Worm (Caenorhabditis elegans) whole organism, young adult: ENCODE data around the gene Y51B9A.9.

Source experiments
- B0035.1 ChIP-seq: sonication (generic microtip); optimal IDR thresholded peaks from 2 replicates; lab custom pipeline; 2016; ENCODE audit warnings: missing genetic modification characterization, mild to moderate bottlenecking, missing compliant biosample characterization, missing genotype, missing genetic modification reagents
- F22D6.2 ChIP-seq: sonication (generic microtip); optimal IDR thresholded peaks from 2 replicates; lab custom pipeline; 2016; ENCODE audit warnings: mild to moderate bottlenecking, missing genetic modification characterization, missing compliant biosample characterization
- F23B12.7 ChIP-seq: sonication (generic microtip); optimal IDR thresholded peaks from 2 replicates; lab custom pipeline; 2017; ENCODE audit warnings: missing genetic modification characterization, mild to moderate bottlenecking, missing compliant biosample characterization, antibody characterized with exemption, moderate library complexity; ENCODE audit not compliant: insufficient read depth
- T26A5.8 ChIP-seq: sonication (generic microtip); optimal IDR thresholded peaks from 2 replicates; lab custom pipeline; 2016; ENCODE audit warnings: missing genetic modification characterization, missing compliant biosample characterization
- ZK185.1 ChIP-seq: sonication (generic microtip); optimal IDR thresholded peaks from 2 replicates; lab custom pipeline; 2016; ENCODE audit warnings: mild to moderate bottlenecking, missing genetic modification characterization, missing compliant biosample characterization; ENCODE audit not compliant: poor library complexity, severe bottlenecking
- ama-1 ChIP-seq, 3 experiments: fragments of 150-350 bp in 1 of 3; sonication (generic microtip) in 2 of 3; optimal IDR thresholded peaks; 2 replicates each; lab custom pipeline; 2014 to 2018; ENCODE audit warnings: missing biosample characterization in 2 of 3, missing genetic modification characterization in 2 of 3, missing genetic modification reagents in 2 of 3
- atf-7 ChIP-seq: sonication (generic microtip); optimal IDR thresholded peaks from 2 replicates; lab custom pipeline; 2017; ENCODE audit warnings: mild to moderate bottlenecking, missing genetic modification characterization, missing compliant biosample characterization
- athp-1 ChIP-seq: sonication (generic microtip); optimal IDR thresholded peaks from 2 replicates; lab custom pipeline; 2017; ENCODE audit warnings: mild to moderate bottlenecking, missing genetic modification characterization, missing compliant biosample characterization
- attf-3 ChIP-seq: fragments of 200-800 bp; sonication (Bioruptor generic); conservative IDR thresholded peaks from 2 replicates; pipeline ENCODE4 v1.3.6; 2022; ENCODE audit warnings: missing genetic modification reagents, missing genetic modification characterization, missing compliant biosample characterization
- attf-6 ChIP-seq: fragments of 200-800 bp; sonication (Bioruptor generic); IDR thresholded peaks from 2 replicates; pipeline ENCODE4 v1.3.6; 2022; ENCODE audit warnings: missing genetic modification reagents, missing genetic modification characterization, missing compliant biosample characterization
- bed-2 ChIP-seq: fragments of 200-800 bp; sonication (Bioruptor generic); IDR thresholded peaks from 2 replicates; pipeline ENCODE4 v1.3.6; 2022; ENCODE audit warnings: missing genetic modification reagents, missing genetic modification characterization, missing compliant biosample characterization
- dpl-1 ChIP-seq: fragments of 150-350 bp; optimal IDR thresholded peaks from 2 replicates; lab custom pipeline; 2014; ENCODE audit warnings: missing biosample characterization, missing genetic modification reagents, missing genetic modification characterization
- ets-4 ChIP-seq: fragments of 200-800 bp; sonication (Bioruptor generic); optimal IDR thresholded peaks from 2 replicates; lab custom pipeline; 2018; ENCODE audit warnings: mild to moderate bottlenecking, missing genetic modification characterization, missing compliant biosample characterization
- hmg-1.2 ChIP-seq: fragments of 200-800 bp; sonication (Bioruptor generic); IDR thresholded peaks from 2 replicates; pipeline ENCODE4 v1.3.6; 2022; ENCODE audit warnings: missing genetic modification reagents, missing genetic modification characterization, missing compliant biosample characterization
- hrde-1 ChIP-seq: sonication (generic microtip); optimal IDR thresholded peaks from 2 replicates; lab custom pipeline; 2016; ENCODE audit warnings: missing genetic modification characterization, mild to moderate bottlenecking, missing compliant biosample characterization, moderate library complexity, missing genotype, missing genetic modification reagents, borderline replicate concordance
- hsf-1 ChIP-seq: fragments of 200-800 bp; sonication (Bioruptor generic); IDR thresholded peaks from 2 replicates; pipeline ENCODE4 v1.3.6; 2022; ENCODE audit warnings: missing genetic modification reagents, missing genetic modification characterization, missing compliant biosample characterization
- lin-40 ChIP-seq: sonication (generic microtip); optimal IDR thresholded peaks from 2 replicates; lab custom pipeline; 2016; ENCODE audit warnings: missing genetic modification characterization, mild to moderate bottlenecking, missing compliant biosample characterization, missing genotype, missing genetic modification reagents
- lin-54 ChIP-seq: fragments of 200-800 bp; sonication (Bioruptor generic); optimal IDR thresholded peaks from 2 replicates; lab custom pipeline; 2018; ENCODE audit warnings: mild to moderate bottlenecking, missing genetic modification characterization, missing compliant biosample characterization
- lir-1 ChIP-seq: fragments of 200-800 bp; sonication (Bioruptor generic); conservative IDR thresholded peaks from 2 replicates; pipeline ENCODE4 v1.3.6; 2022; ENCODE audit warnings: missing genetic modification reagents, missing genetic modification characterization, missing compliant biosample characterization
- lsl-1 ChIP-seq: fragments of 200-800 bp; sonication (Bioruptor generic); optimal IDR thresholded peaks from 2 replicates; lab custom pipeline; 2018; ENCODE audit warnings: mild to moderate bottlenecking, missing genetic modification characterization, moderate library complexity, missing compliant biosample characterization
- madf-10 ChIP-seq: sonication (generic microtip); optimal IDR thresholded peaks from 2 replicates; lab custom pipeline; 2016; ENCODE audit warnings: mild to moderate bottlenecking, missing genetic modification characterization, missing compliant biosample characterization
- nhr-120 ChIP-seq: fragments of 200-800 bp; sonication (Bioruptor generic); IDR thresholded peaks from 2 replicates; pipeline ENCODE4 v1.3.6; 2022; ENCODE audit warnings: missing genetic modification characterization, missing compliant biosample characterization
- nhr-179 ChIP-seq: sonication (generic microtip); optimal IDR thresholded peaks from 2 replicates; lab custom pipeline; 2016; ENCODE audit warnings: mild to moderate bottlenecking, missing genetic modification characterization, missing compliant biosample characterization
- nhr-27 ChIP-seq: fragments of 200-800 bp; sonication (Bioruptor generic); optimal IDR thresholded peaks from 2 replicates; lab custom pipeline; 2018; ENCODE audit warnings: mild to moderate bottlenecking, missing genetic modification characterization, moderate library complexity, missing compliant biosample characterization
- nhr-80 ChIP-seq: sonication (generic microtip); optimal IDR thresholded peaks from 2 replicates; lab custom pipeline; 2016; ENCODE audit warnings: missing genetic modification characterization, missing compliant biosample characterization
- rec-8 ChIP-seq, 2 experiments: sonication (generic microtip); optimal IDR thresholded peaks; 2 replicates each; lab custom pipeline; 2016; ENCODE audit warnings: mild to moderate bottlenecking in 2 of 2, missing genetic modification characterization in 2 of 2, missing genetic modification reagents in 2 of 2, missing genotype in 2 of 2, missing biosample characterization in 1 of 2, missing compliant biosample characterization in 1 of 2, moderate library complexity in 1 of 2
- repo-1 ChIP-seq: sonication (generic microtip); optimal IDR thresholded peaks from 2 replicates; lab custom pipeline; 2017; ENCODE audit warnings: mild to moderate bottlenecking, missing genetic modification characterization, missing compliant biosample characterization
- sea-2 ChIP-seq: fragments of 200-800 bp; sonication (Bioruptor generic); IDR thresholded peaks from 2 replicates; pipeline ENCODE4 v1.3.6; 2022; ENCODE audit warnings: missing genetic modification characterization, missing compliant biosample characterization
- snpc-1.3 ChIP-seq: sonication (generic microtip); optimal IDR thresholded peaks from 2 replicates; lab custom pipeline; 2017; ENCODE audit warnings: missing genetic modification characterization, mild to moderate bottlenecking, missing compliant biosample characterization, antibody characterized with exemption, moderate library complexity, missing genotype, missing genetic modification reagents; ENCODE audit not compliant: insufficient read depth
- snpc-3.4 ChIP-seq: sonication (generic microtip); optimal IDR thresholded peaks from 2 replicates; lab custom pipeline; 2017; ENCODE audit warnings: missing genetic modification characterization, mild to moderate bottlenecking, missing compliant biosample characterization, antibody characterized with exemption, moderate library complexity, missing genotype, missing genetic modification reagents
- tbp1 ChIP-seq: fragments of 200-800 bp; sonication (Bioruptor generic); optimal IDR thresholded peaks from 2 replicates; lab custom pipeline; 2018; ENCODE audit warnings: mild to moderate bottlenecking, missing genetic modification characterization, missing compliant biosample characterization
- tlf-1 ChIP-seq: fragments of 200-800 bp; sonication (Bioruptor generic); optimal IDR thresholded peaks from 2 replicates; lab custom pipeline; 2018; ENCODE audit warnings: mild to moderate bottlenecking, missing genetic modification characterization, missing compliant biosample characterization
- ztf-26 ChIP-seq: sonication (generic microtip); optimal IDR thresholded peaks from 2 replicates; lab custom pipeline; 2017; ENCODE audit warnings: missing genetic modification characterization, missing compliant biosample characterization
- ztf-3 ChIP-seq: fragments of 200-800 bp; sonication (Bioruptor generic); optimal IDR thresholded peaks from 2 replicates; lab custom pipeline; 2018; ENCODE audit warnings: mild to moderate bottlenecking, missing genetic modification characterization, missing compliant biosample characterization

Gene Y51B9A.9

DNA sequence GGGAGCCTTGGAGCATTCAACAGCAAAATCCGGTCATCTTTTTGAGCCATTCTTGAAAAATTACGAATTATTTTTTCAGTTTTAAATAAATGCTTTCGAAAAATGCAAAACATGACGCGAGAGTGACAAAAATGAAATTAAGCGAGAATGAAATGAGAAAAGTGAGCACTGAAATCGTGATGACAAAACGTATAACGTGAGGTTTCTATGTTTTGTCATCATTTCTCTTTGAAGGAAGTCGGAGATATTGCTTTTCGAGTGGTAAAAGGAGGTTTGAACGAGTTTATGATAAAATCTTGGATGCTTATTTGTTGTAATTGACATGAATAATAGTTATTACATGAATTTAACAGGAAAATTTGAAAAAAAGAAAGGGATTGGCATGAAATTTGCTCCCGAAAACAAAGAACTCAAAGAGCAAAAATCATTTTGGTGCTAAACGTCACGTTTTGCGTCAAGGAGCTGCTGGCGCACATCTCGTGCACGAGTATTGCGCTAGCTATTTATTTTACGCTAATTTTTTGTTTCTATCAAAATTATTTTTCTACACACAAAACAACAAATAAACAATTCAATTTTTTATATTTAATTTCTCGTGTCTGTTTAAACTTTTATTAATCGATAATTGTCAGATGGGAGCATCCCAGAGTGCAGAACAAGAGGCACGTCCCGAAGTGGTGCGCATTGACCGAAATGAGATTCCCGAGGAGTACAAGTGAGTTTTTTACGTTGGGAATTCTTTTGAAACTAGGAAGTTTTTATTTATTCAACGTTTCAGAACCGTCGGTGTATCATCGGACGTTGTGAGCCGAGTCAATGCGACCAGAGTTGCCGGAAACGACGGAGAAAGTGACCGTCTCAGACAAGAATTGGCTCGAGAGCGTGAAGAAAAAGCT is 19.2 kb upstream of the Y51B9A.9 start, which contains the start of the genes gss-1 and chch-3 (continued):
- TF ChIP-seq T26A5.8 (no peak), ztf-3 (GFP tag; lab: Kevin White, UChicago) (no peak), lsl-1 (GFP tag; lab: Kevin White, UChicago) (peak; percentile 22), F22D6.2 (no peak), tbp1 (peak; percentile 30), ztf-26 (tag; lab: Kevin White, UChicago) (no peak), ets-4 (GFP tag; lab: Kevin White, UChicago) (no peak), repo-1 (tag; lab: Kevin White, UChicago) (no peak)

ce11 chrII:9412086-9412608 is 14.8 kb upstream of the Y51B9A.9 start, which contains the start of gene arrd-3:
Gene arrd-3, plus strand, starts transcription at chrII:9412558.
- TF ChIP-seq ztf-26 (tag; lab: Kevin White, UChicago) (no peak), ama-1 (optimal IDR thresholded peaks at IDR 0.05; lab: Kevin White, UChicago) (no peak), ama-1 (GFP tag; optimal IDR thresholded peaks at IDR 0.05; lab: Kevin White, UChicago) (no peak), hsf-1 (no peak), athp-1 (tag; lab: Kevin White, UChicago) (no peak), nhr-80 (tag; lab: Kevin White, UChicago) (peak; percentile 49), snpc-3.4 (no peak), nhr-27 (no peak), atf-7 (tag; lab: Kevin White, UChicago) (no peak)
- TF ChIP-seq, all 124 proteins: peak for 1

ce11 chrII:9411497-9411896 is 14.1 kb upstream of the Y51B9A.9 start, which contains the start of gene M176.9:
Gene M176.9, minus strand, starts transcription at chrII:9411597.
- TF ChIP-seq attf-3 (GFP tag; lab: Robert Waterston, UW) (no peak), attf-6 (GFP tag; lab: Robert Waterston, UW) (no peak), nhr-179 (tag; lab: Kevin White, UChicago) (no peak), rec-8 (tag; optimal IDR thresholded peaks at IDR 0.05; lab: Kevin White, UChicago) (no peak), dpl-1 (GFP tag; lab: Kevin White, UChicago) (no peak), F23B12.7 (tag; lab: Kevin White, UChicago) (no peak), sea-2 (no peak), B0035.1 (tag; lab: Kevin White, UChicago) (no peak), lir-1 (GFP tag; lab: Robert Waterston, UW) (no peak), athp-1 (tag; lab: Kevin White, UChicago) (no peak), T26A5.8 (no peak), nhr-120 (GFP tag; lab: Robert Waterston, UW) (no peak)

- TF ChIP-seq snpc-1.3 (tag; lab: Kevin White, UChicago) (no peak), lin-40 (no peak), lin-54 (GFP tag; lab: Kevin White, UChicago) (no peak), nhr-179 (tag; lab: Kevin White, UChicago) (no peak), madf-10 (tag; lab: Kevin White, UChicago) (no peak), hrde-1 (tag; lab: Kevin White, UChicago) (no peak), tlf-1 (GFP tag; lab: Kevin White, UChicago) (no peak), bed-2 (GFP tag; lab: Robert Waterston, UW) (no peak), ZK185.1 (tag; lab: Kevin White, UChicago) (no peak), hmg-1.2 (no peak)
Measured at ce11 chrII:9407469-9407868, 10.1 kb upstream of the Y51B9A.9 start, which contains the start of gene arrd-2. Gene arrd-2, plus strand, starts transcription at chrII:9407769.
